Worm (Caenorhabditis elegans) whole organism, midembryonic: ENCODE data around the gene trap-3.
A peak's percentile ranks its signal among the peaks of the same experiment; 100 is the strongest.

Experiments used
- tab-1 ChIP-seq: fragments of 200-800 bp; sonication (Bioruptor generic); IDR thresholded peaks from 2 replicates; pipeline ENCODE4 v1.3.6; 2022; ENCODE audit warnings: missing genetic modification characterization, missing compliant biosample characterization
- ztf-23 ChIP-seq: fragments of 200-800 bp; sonication (Bioruptor generic); IDR thresholded peaks from 2 replicates; pipeline ENCODE4 v1.3.6; 2022; ENCODE audit warnings: missing genetic modification reagents, missing genetic modification characterization, missing compliant biosample characterization

ce11 chrIV:2408437-2408836, 19.2 kb downstream of the trap-3 start:
- TF ChIP-seq ztf-23 (GFP tag; lab: Robert Waterston, UW) = peak; percentile 95
- TF ChIP-seq tab-1 = peak; percentile 91
